Fruit fly (Drosophila melanogaster) whole organism, pupa: ENCODE data around the gene Akr1B.

Experiments
- CG10348 ChIP-seq: fragments of 200-800 bp; sonication (Bioruptor generic); IDR thresholded peaks from 2 replicates; pipeline ENCODE4 v1.3.6; 2022; ENCODE audit warnings: missing biosample characterization, missing genetic modification characterization
- CG12605 ChIP-seq: fragments of 200-800 bp; sonication (Bioruptor generic); IDR thresholded peaks from 2 replicates; pipeline ENCODE4 v1.3.6; 2022; ENCODE audit warnings: missing biosample characterization, missing genetic modification characterization
- CG15710 ChIP-seq: fragments of 200-800 bp; sonication (Bioruptor generic); optimal IDR thresholded peaks from 2 replicates; lab custom pipeline; 2018; ENCODE audit warnings: missing biosample characterization, mild to moderate bottlenecking, missing genetic modification characterization, moderate library complexity
- CG34367 ChIP-seq: fragments of 200-800 bp; sonication (Bioruptor generic); optimal IDR thresholded peaks from 2 replicates; lab custom pipeline; 2018; ENCODE audit warnings: missing biosample characterization, mild to moderate bottlenecking, missing genetic modification characterization
- CG8159 ChIP-seq: fragments of 200-800 bp; sonication (Bioruptor generic); optimal IDR thresholded peaks from 3 replicates; lab custom pipeline; 2018; ENCODE audit warnings: missing biosample characterization, mild to moderate bottlenecking, missing genetic modification characterization, moderate library complexity
- CG8301 ChIP-seq: fragments of 200-800 bp; sonication (Bioruptor generic); optimal IDR thresholded peaks from 2 replicates; lab custom pipeline; 2018; ENCODE audit warnings: missing biosample characterization, mild to moderate bottlenecking, missing genetic modification characterization
- CG9948 ChIP-seq: fragments of 200-800 bp; sonication (Bioruptor generic); optimal IDR thresholded peaks from 2 replicates; lab custom pipeline; 2018; ENCODE audit warnings: missing biosample characterization, mild to moderate bottlenecking, missing genetic modification characterization, moderate library complexity
- D1 ChIP-seq: fragments of 200-800 bp; sonication (Bioruptor generic); optimal IDR thresholded peaks from 2 replicates; lab custom pipeline; 2018; ENCODE audit warnings: missing biosample characterization, mild to moderate bottlenecking, missing genetic modification characterization, moderate library complexity
- EcR ChIP-seq: fragments of 200-800 bp; sonication (Bioruptor generic); optimal IDR thresholded peaks from 3 replicates; lab custom pipeline; 2019; ENCODE audit warnings: missing biosample characterization, missing genetic modification characterization, mild to moderate bottlenecking, moderate library complexity, missing genetic modification reagents
- Ets98B ChIP-seq: fragments of 200-800 bp; sonication (Bioruptor generic); IDR thresholded peaks from 2 replicates; pipeline ENCODE4 v1.3.6; 2022; ENCODE audit warnings: missing biosample characterization, missing genetic modification characterization
- Pif1A ChIP-seq: fragments of 200-800 bp; sonication (Bioruptor generic); optimal IDR thresholded peaks from 3 replicates; lab custom pipeline; 2016; ENCODE audit warnings: missing biosample characterization, missing genetic modification characterization
- Pif1B ChIP-seq: fragments of 200-800 bp; sonication (Bioruptor generic); optimal IDR thresholded peaks from 3 replicates; lab custom pipeline; 2016; ENCODE audit warnings: missing biosample characterization, missing genetic modification characterization
- fd96Ca ChIP-seq: fragments of 200-800 bp; sonication (Bioruptor generic); IDR thresholded peaks from 3 replicates; pipeline ENCODE4 v1.3.6; 2022; ENCODE audit warnings: missing biosample characterization, missing genetic modification characterization
- gl ChIP-seq: fragments of 200-800 bp; sonication (Bioruptor generic); optimal IDR thresholded peaks from 2 replicates; lab custom pipeline; 2018; ENCODE audit warnings: missing biosample characterization, mild to moderate bottlenecking, missing genetic modification characterization

dm6 chr3L:11577395-11577794, 46.8 kb downstream of the Akr1B start, which contains the start of gene CG33271:
- TF ChIP-seq D1 (tag; lab: Kevin White, UChicago) (no peak), CG10348 (GFP tag; lab: Robert Waterston, UW) (no peak), EcR (GFP tag; lab: Kevin White, UChicago) (no peak), CG12605 (GFP tag; lab: Robert Waterston, UW) (no peak), CG8159 (tag; lab: Kevin White, UChicago) (no peak), CG9948 (tag; lab: Kevin White, UChicago) (no peak), CG34367 (tag; lab: Kevin White, UChicago) (no peak), fd96Ca (GFP tag; lab: Robert Waterston, UW) (no peak), CG8301 (tag; lab: Kevin White, UChicago) (no peak), Ets98B (GFP tag; lab: Robert Waterston, UW) (no peak), Pif1B (GFP tag; lab: Kevin White, UChicago) (no peak), CG15710 (no peak), gl (tag; lab: Kevin White, UChicago) (no peak), Pif1A (no peak)
